Worm (Caenorhabditis elegans) whole organism, L1 larva: Measurements from ENCODE around the gene klc-1.

Source experiments
- aha-1 ChIP-seq: fragments of 150-350 bp; optimal IDR thresholded peaks from 2 replicates; lab custom pipeline; 2014; ENCODE audit warnings: missing biosample characterization, missing genetic modification characterization
- alr-1 ChIP-seq: fragments of 200-800 bp; sonication (Bioruptor generic); optimal IDR thresholded peaks from 2 replicates; lab custom pipeline; 2018; ENCODE audit warnings: borderline replicate concordance, mild to moderate bottlenecking, missing genetic modification characterization, missing compliant biosample characterization
- aly-2 ChIP-seq: fragments of 150-350 bp; optimal IDR thresholded peaks from 2 replicates; lab custom pipeline; 2014; ENCODE audit warnings: missing biosample characterization, missing genetic modification characterization
- ceh-8 ChIP-seq: fragments of 200-800 bp; sonication (Bioruptor generic); optimal IDR thresholded peaks from 2 replicates; lab custom pipeline; 2018; ENCODE audit warnings: mild to moderate bottlenecking, missing genetic modification characterization, moderate library complexity, missing compliant biosample characterization
- ceh-82 ChIP-seq, 3 experiments: fragments of 150-350 bp in 1 of 3; sonication (generic microtip) in 2 of 3; optimal IDR thresholded peaks; 2 replicates each; lab custom pipeline; 2014 to 2017; ENCODE audit warnings: missing biosample characterization in 3 of 3, missing genetic modification characterization in 3 of 3
- ceh-90 ChIP-seq: sonication (generic microtip); optimal IDR thresholded peaks from 2 replicates; lab custom pipeline; 2016; ENCODE audit warnings: missing genetic modification characterization, missing compliant biosample characterization
- ces-1 ChIP-seq: fragments of 150-350 bp; optimal IDR thresholded peaks from 2 replicates; lab custom pipeline; 2014; ENCODE audit warnings: missing biosample characterization, missing genetic modification reagents, missing genetic modification characterization
- efl-1 ChIP-seq, 4 experiments: fragments of 150-350 bp; optimal IDR thresholded peaks in 3 of 4; peaks in 1 of 4; 1 replicate in 1 of 4; 2 replicates in 3 of 4; lab custom pipeline; 2014; ENCODE audit warnings: missing biosample characterization in 2 of 4, missing genetic modification characterization in 2 of 4, missing genetic modification reagents in 2 of 4
- efl-3 ChIP-seq: fragments of 200-800 bp; sonication (Bioruptor generic); optimal IDR thresholded peaks from 2 replicates; lab custom pipeline; 2018; ENCODE audit warnings: mild to moderate bottlenecking, missing genetic modification characterization, missing compliant biosample characterization
- elt-2 ChIP-seq: sonication (generic microtip); optimal IDR thresholded peaks from 2 replicates; lab custom pipeline; 2016; ENCODE audit warnings: missing genetic modification characterization, mild to moderate bottlenecking, inconsistent platforms, missing compliant biosample characterization, missing genetic modification reagents
- elt-3 ChIP-seq, 6 experiments: fragments of 150-350 bp in 1 of 6; sonication (generic microtip); optimal IDR thresholded peaks; 2 replicates each; lab custom pipeline; 2017 to 2018; ENCODE audit warnings: missing biosample characterization in 6 of 6, missing genetic modification characterization in 6 of 6, inconsistent platforms in 1 of 6
- ets-5 ChIP-seq: fragments of 200-800 bp; sonication (Bioruptor generic); IDR thresholded peaks from 2 replicates; pipeline ENCODE4 v1.3.6; 2022; ENCODE audit warnings: missing genetic modification characterization, missing compliant biosample characterization
- fkh-10 ChIP-seq: sonication (generic microtip); optimal IDR thresholded peaks from 2 replicates; lab custom pipeline; 2017; ENCODE audit warnings: missing biosample characterization, missing genetic modification reagents, missing genetic modification characterization
- fkh-4 ChIP-seq: sonication (generic microtip); optimal IDR thresholded peaks from 2 replicates; lab custom pipeline; 2016; ENCODE audit warnings: missing compliant biosample characterization, missing genetic modification characterization, borderline replicate concordance
- fos-1 ChIP-seq: fragments of 150-350 bp; optimal IDR thresholded peaks from 2 replicates; lab custom pipeline; 2014; ENCODE audit warnings: missing biosample characterization, missing genetic modification characterization
- isw-1 ChIP-seq: fragments of 200-800 bp; sonication (Bioruptor generic); IDR thresholded peaks from 2 replicates; pipeline ENCODE4 v1.3.6; 2022; ENCODE audit warnings: missing genetic modification characterization, missing compliant biosample characterization
- lin-13 ChIP-seq: fragments of 150-350 bp; optimal IDR thresholded peaks from 2 replicates; lab custom pipeline; 2014; ENCODE audit warnings: missing biosample characterization, missing genetic modification reagents, missing genetic modification characterization
- lin-14 ChIP-seq: fragments of 200-800 bp; sonication (Bioruptor generic); optimal IDR thresholded peaks from 2 replicates; lab custom pipeline; 2018; ENCODE audit warnings: mild to moderate bottlenecking, missing genetic modification characterization, moderate library complexity, missing compliant biosample characterization
- lin-35 ChIP-seq, 2 experiments: fragments of 150-350 bp; optimal IDR thresholded peaks; 2 replicates each; lab custom pipeline; 2014; ENCODE audit warnings: missing biosample characterization in 2 of 2, missing genetic modification characterization in 2 of 2, missing genetic modification reagents in 2 of 2
- lir-3 ChIP-seq: sonication (generic microtip); optimal IDR thresholded peaks from 2 replicates; lab custom pipeline; 2016; ENCODE audit warnings: mild to moderate bottlenecking, missing genetic modification characterization, moderate library complexity, missing compliant biosample characterization; ENCODE audit not compliant: poor library complexity
- lsy-2 ChIP-seq, 2 experiments: fragments of 150-350 bp; optimal IDR thresholded peaks; 2 replicates each; lab custom pipeline; 2014; ENCODE audit warnings: missing biosample characterization in 2 of 2, missing genetic modification characterization in 2 of 2
- mab-9 ChIP-seq: fragments of 200-800 bp; sonication (Bioruptor generic); IDR thresholded peaks from 2 replicates; pipeline ENCODE4 v1.3.6; 2022; ENCODE audit warnings: missing genetic modification reagents, missing genetic modification characterization, missing compliant biosample characterization
- mef-2 ChIP-seq: fragments of 150-350 bp; optimal IDR thresholded peaks from 2 replicates; lab custom pipeline; 2014; ENCODE audit warnings: missing biosample characterization, missing genetic modification characterization
- nhr-11 ChIP-seq: fragments of 150-350 bp; optimal IDR thresholded peaks from 2 replicates; lab custom pipeline; 2014; ENCODE audit warnings: missing biosample characterization, missing genetic modification characterization
- nhr-12 ChIP-seq: sonication (generic microtip); optimal IDR thresholded peaks from 2 replicates; lab custom pipeline; 2017; ENCODE audit warnings: missing biosample characterization, missing genetic modification characterization
- nhr-19 ChIP-seq: fragments of 200-800 bp; sonication (Bioruptor generic); conservative IDR thresholded peaks from 2 replicates; pipeline ENCODE4 v1.3.6; 2022; ENCODE audit warnings: missing genetic modification characterization, missing compliant biosample characterization
- nhr-20 ChIP-seq: sonication (generic microtip); optimal IDR thresholded peaks from 2 replicates; lab custom pipeline; 2016; ENCODE audit warnings: mild to moderate bottlenecking, missing genetic modification characterization, missing compliant biosample characterization
- nhr-77 ChIP-seq: fragments of 150-350 bp; optimal IDR thresholded peaks from 2 replicates; lab custom pipeline; 2014; ENCODE audit warnings: missing biosample characterization, missing genetic modification characterization
- rnt-1 ChIP-seq: sonication (generic microtip); optimal IDR thresholded peaks from 2 replicates; lab custom pipeline; 2016; ENCODE audit warnings: mild to moderate bottlenecking, missing genetic modification characterization, moderate library complexity, missing compliant biosample characterization
- sox-4 ChIP-seq: sonication (generic microtip); optimal IDR thresholded peaks from 2 replicates; lab custom pipeline; 2016; ENCODE audit warnings: missing genetic modification characterization, missing compliant biosample characterization
- swsn-7 ChIP-seq: sonication (generic microtip); optimal IDR thresholded peaks from 2 replicates; lab custom pipeline; 2016; ENCODE audit warnings: missing genetic modification characterization, missing compliant biosample characterization
- tbx-2 ChIP-seq: sonication (generic microtip); optimal IDR thresholded peaks from 2 replicates; lab custom pipeline; 2016; ENCODE audit warnings: missing genetic modification characterization, missing compliant biosample characterization
- tlp-1 ChIP-seq: fragments of 150-350 bp; optimal IDR thresholded peaks from 2 replicates; lab custom pipeline; 2014; ENCODE audit warnings: missing biosample characterization, missing genetic modification characterization
- unc-130 ChIP-seq: fragments of 150-350 bp; optimal IDR thresholded peaks from 2 replicates; lab custom pipeline; 2017; ENCODE audit warnings: missing biosample characterization, missing genetic modification characterization, inconsistent platforms
- unc-62 ChIP-seq: fragments of 150-350 bp; optimal IDR thresholded peaks from 2 replicates; lab custom pipeline; 2014; ENCODE audit warnings: missing biosample characterization, missing genetic modification reagents, missing genetic modification characterization
- unc-98 ChIP-seq: fragments of 200-800 bp; sonication (Bioruptor generic); IDR thresholded peaks from 2 replicates; pipeline ENCODE4 v1.3.6; 2022; ENCODE audit warnings: missing genetic modification characterization, missing compliant biosample characterization
- xbp-1 ChIP-seq: sonication (generic microtip); optimal IDR thresholded peaks from 2 replicates; lab custom pipeline; 2016; ENCODE audit warnings: missing genetic modification characterization, missing compliant biosample characterization

The klc-1 gene

DNA sequence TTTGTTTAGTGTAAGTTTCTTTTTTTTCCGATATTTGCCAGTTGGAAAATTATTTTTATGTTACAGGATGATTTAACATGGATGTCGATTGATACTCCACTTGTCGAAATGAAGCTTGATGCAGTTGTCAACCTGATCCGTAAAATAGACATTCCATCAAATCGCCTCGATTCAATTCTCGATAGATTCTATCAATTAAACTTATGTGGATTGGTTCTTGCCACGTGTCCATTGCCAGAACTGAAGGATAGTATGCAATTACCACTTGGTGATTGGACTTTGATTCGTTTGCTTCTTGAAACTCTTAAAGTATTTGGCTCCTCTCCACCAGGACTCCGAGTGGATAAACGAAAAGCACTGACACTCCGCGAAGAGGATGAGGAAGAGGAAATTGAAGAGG, 39.2 kb upstream of the klc-1 start:
- TF ChIP-seq tlp-1 (tag; lab: Kevin White, UChicago) (no peak), unc-130 (no peak)
- TF ChIP-seq, all 84 proteins: peak for 0

DNA sequence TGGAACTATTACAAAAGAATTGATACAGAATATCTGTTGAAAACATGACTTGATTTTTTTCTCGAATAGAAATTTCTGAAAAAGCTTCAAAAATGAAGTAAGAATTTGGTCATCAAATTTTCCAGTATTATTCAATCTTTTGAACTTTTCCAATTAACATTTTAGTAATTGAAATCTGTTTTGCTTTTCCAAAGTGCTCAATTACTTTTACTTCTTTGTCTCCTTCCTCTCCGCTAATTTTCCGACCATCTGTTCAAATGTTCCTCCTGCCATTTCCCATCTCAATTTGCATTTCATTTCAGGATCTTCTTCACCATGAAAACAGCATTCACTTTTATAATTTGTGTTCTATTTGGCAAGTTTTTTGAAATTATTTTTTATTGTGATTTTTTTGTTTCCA, 34.7 kb upstream of the klc-1 start, which contains the start of gene F36H1.11:
Gene F36H1.11 (plus strand): TSS at position 301 of the 400 bp plus-strand sequence.
- TF ChIP-seq fkh-10 (GFP tag; lab: Kevin White, UChicago) = no peak

ce11 chrIV:11049806-11050205, 33.7 kb upstream of the klc-1 start, which contains the start of gene F36H1.3:
Gene F36H1.3, plus strand, starts transcription at chrIV:11050128.
- TF ChIP-seq isw-1 (GFP tag; lab: Robert Waterston, UW) (no peak), mab-9 (no peak), lir-3 (tag; lab: Kevin White, UChicago) (no peak), nhr-20 (tag; lab: Kevin White, UChicago) (no peak), mef-2 (tag; lab: Kevin White, UChicago) (no peak), ceh-82 (tag; optimal IDR thresholded peaks at IDR 0.05; lab: Kevin White, UChicago) (no peak), swsn-7 (tag; lab: Kevin White, UChicago) (no peak), fos-1 (tag; lab: Kevin White, UChicago) (no peak), ets-5 (GFP tag; lab: Robert Waterston, UW) (no peak), unc-98 (GFP tag; lab: Robert Waterston, UW) (no peak), lin-14 (GFP tag; lab: Kevin White, UChicago) (no peak), aly-2 (tag; lab: Kevin White, UChicago) (no peak), rnt-1 (tag; lab: Kevin White, UChicago) (no peak), fkh-4 (tag; lab: Kevin White, UChicago) (no peak)
- TF ChIP-seq, all 84 proteins: peak for 0

- no peak for TF ChIP-seq mab-9
- no peak for TF ChIP-seq tbx-2
- TF ChIP-seq unc-98 (GFP tag; lab: Robert Waterston, UW) = no peak
- TF ChIP-seq lsy-2 (tag; optimal IDR thresholded peaks at IDR 0.05; lab: Kevin White, UChicago) = no peak
- TF ChIP-seq aly-2 (tag; lab: Kevin White, UChicago) = no peak
- TF ChIP-seq elt-3 (tag; optimal IDR thresholded peaks at IDR 0.05; lab: Kevin White, UChicago) = no peak
- TF ChIP-seq aha-1 (tag; lab: Kevin White, UChicago) = no peak
- TF ChIP-seq ceh-90 (tag; lab: Kevin White, UChicago) = no peak
- TF ChIP-seq nhr-11 (tag; lab: Kevin White, UChicago) = no peak
- TF ChIP-seq ces-1 (GFP tag; lab: Kevin White, UChicago) = no peak
- no peak for TF ChIP-seq isw-1 (GFP tag; lab: Robert Waterston, UW)
Measured at ce11 chrIV:11051963-11052362, 31.6 kb upstream of the klc-1 start.

ce11 chrIV:11053652-11054317, 29.8 kb upstream of the klc-1 start, which contains the start of the genes F36H1.12 and lin-3:
Gene F36H1.12, minus strand, starts transcription at chrIV:11053702.
Gene lin-3, plus strand, starts transcription at chrIV:11054308.
- no peak for TF ChIP-seq ceh-8
- TF ChIP-seq nhr-11 (tag; lab: Kevin White, UChicago) = no peak
- TF ChIP-seq tlp-1 (tag; lab: Kevin White, UChicago) = no peak
- TF ChIP-seq mef-2 (tag; lab: Kevin White, UChicago) = no peak

DNA sequence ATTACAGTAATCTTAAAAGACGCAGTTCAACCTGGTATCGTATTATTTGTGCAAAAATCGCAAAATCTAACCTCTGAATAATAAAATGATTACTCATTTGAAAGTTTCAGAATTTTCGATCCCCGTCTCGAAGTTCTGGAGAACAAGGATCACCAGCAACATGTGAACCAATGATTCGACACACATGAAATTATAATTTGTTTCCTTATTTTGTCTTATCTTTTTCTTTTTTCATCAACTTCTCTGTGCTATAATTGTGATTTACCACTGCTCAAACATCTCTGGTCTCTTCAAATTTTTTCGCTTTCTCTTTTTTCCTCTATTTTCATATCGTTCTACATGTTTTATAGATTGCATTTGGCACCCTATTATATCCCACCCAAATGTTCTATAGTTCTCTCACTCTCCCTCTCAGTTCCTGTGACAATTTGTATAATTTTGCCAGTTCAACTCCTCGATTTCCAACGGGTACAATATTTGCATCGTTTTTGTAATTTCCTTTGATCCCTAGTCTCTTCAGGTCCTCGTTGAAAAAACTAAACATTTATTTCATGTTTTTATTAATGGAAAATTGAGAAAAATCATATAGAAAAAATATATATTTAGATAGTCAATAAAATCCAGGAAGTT, 20.4 kb upstream of the klc-1 start:
- TF ChIP-seq nhr-11 (tag; lab: Kevin White, UChicago) (peak; percentile 2), nhr-19 (peak; percentile 28; the same call in 1 of the 2 replicates), rnt-1 (tag; lab: Kevin White, UChicago) (peak; percentile 35), alr-1 (tag; lab: Kevin White, UChicago) (no peak), nhr-77 (tag; lab: Kevin White, UChicago) (no peak), efl-3 (no peak), lsy-2 (tag; optimal IDR thresholded peaks at IDR 0.05; lab: Kevin White, UChicago) (peak; percentile 43 to 47), lin-13 (GFP tag; lab: Kevin White, UChicago) (no peak), aly-2 (tag; lab: Kevin White, UChicago) (no peak), tbx-2 (no peak), sox-4 (tag; lab: Kevin White, UChicago) (no peak), elt-3 (tag; optimal IDR thresholded peaks at IDR 0.05; lab: Kevin White, UChicago) (no peak), lin-35 (GFP tag; optimal IDR thresholded peaks at IDR 0.05; lab: Kevin White, UChicago) (no peak), xbp-1 (no peak), nhr-12 (tag; lab: Kevin White, UChicago) (no peak), fos-1 (tag; lab: Kevin White, UChicago) (no peak), elt-2 (tag; lab: Kevin White, UChicago) (no peak), unc-62 (GFP tag; lab: Kevin White, UChicago) (no peak), efl-1 (optimal IDR thresholded peaks at IDR 0.05; lab: Kevin White, UChicago) (no peak), efl-1 (GFP tag; optimal IDR thresholded peaks at IDR 0.05 in 1 of 2; lab: Kevin White, UChicago) (peak in 1 of 2 experiments; percentile 14)
